Worm (Caenorhabditis elegans) whole organism, L3 larva: ENCODE measurements around the gene eor-1.

Experiments
- egl-5 ChIP-seq: fragments of 150-350 bp; optimal IDR thresholded peaks from 2 replicates; lab custom pipeline; 2017; ENCODE audit warnings: missing biosample characterization, missing genetic modification reagents, missing genetic modification characterization, inconsistent platforms
- elt-2 ChIP-seq: sonication (generic microtip); optimal IDR thresholded peaks from 2 replicates; lab custom pipeline; 2016; ENCODE audit warnings: missing genetic modification reagents, mild to moderate bottlenecking, missing genetic modification characterization, missing compliant biosample characterization
- nhr-25 ChIP-seq: sonication (generic microtip); optimal IDR thresholded peaks from 2 replicates; lab custom pipeline; 2017; ENCODE audit warnings: missing biosample characterization, missing genetic modification characterization

- TF ChIP-seq elt-2 (peak; percentile 63), nhr-25 (tag; lab: Kevin White, UChicago) (peak; percentile 59), egl-5 (no peak)
Observed at ce11 chrIV:4788332-4788731, 10.6 kb downstream of the eor-1 start, which contains the start of gene nhr-104.
